Fruit fly (Drosophila melanogaster) whole organism, embryonic: ENCODE results near the gene RanGAP.

Experiments
- CG14014 ChIP-seq: fragments of 200-800 bp; sonication (Bioruptor generic); IDR thresholded peaks from 2 replicates; pipeline ENCODE4 v1.3.6; 2022; ENCODE audit warnings: missing biosample characterization, missing genetic modification characterization
- CG1647 ChIP-seq: fragments of 200-800 bp; sonication (Bioruptor generic); optimal IDR thresholded peaks from 3 replicates; lab custom pipeline; 2016; ENCODE audit warnings: missing biosample characterization, missing genetic modification characterization
- CG17612 ChIP-seq: fragments of 200-800 bp; sonication (Bioruptor generic); IDR thresholded peaks from 2 replicates; pipeline ENCODE4 v1.3.6; 2022; ENCODE audit warnings: missing biosample characterization, missing genetic modification characterization
- CG33213 ChIP-seq: fragments of 200-800 bp; sonication (Bioruptor generic); optimal IDR thresholded peaks from 3 replicates; lab custom pipeline; 2016; ENCODE audit warnings: missing biosample characterization, missing genetic modification characterization
- Nf-YC ChIP-seq: fragments of 200-800 bp; optimal IDR thresholded peaks from 3 replicates; lab custom pipeline; 2019; ENCODE audit warnings: missing biosample characterization, mild to moderate bottlenecking, missing genetic modification characterization, moderate library complexity
- Taf1 ChIP-seq: fragments of 200-800 bp; sonication (Bioruptor generic); IDR thresholded peaks from 2 replicates; pipeline ENCODE4 v1.3.6; 2022; ENCODE audit warnings: missing biosample characterization, missing genetic modification characterization
- esg ChIP-seq: fragments of 200-800 bp; sonication (Bioruptor generic); conservative IDR thresholded peaks from 2 replicates; pipeline ENCODE4 v1.3.6; 2022; ENCODE audit warnings: missing biosample characterization, missing genetic modification characterization
- lilli ChIP-seq: fragments of 200-800 bp; sonication (Bioruptor generic); optimal IDR thresholded peaks from 3 replicates; lab custom pipeline; 2016; ENCODE audit warnings: missing biosample characterization, missing genetic modification characterization
- nerfin-1 ChIP-seq: fragments of 200-800 bp; sonication (Bioruptor generic); optimal IDR thresholded peaks from 3 replicates; lab custom pipeline; 2019; ENCODE audit warnings: missing biosample characterization, mild to moderate bottlenecking, missing genetic modification characterization, moderate library complexity
- pho ChIP-seq: fragments of 200-800 bp; sonication (Bioruptor generic); optimal IDR thresholded peaks from 2 replicates; lab custom pipeline; 2016; ENCODE audit warnings: missing biosample characterization, missing genetic modification characterization
- vvl ChIP-seq: fragments of 200-800 bp; sonication (Bioruptor generic); IDR thresholded peaks from 2 replicates; pipeline ENCODE4 v1.3.6; 2022; ENCODE audit warnings: missing biosample characterization, missing genetic modification characterization

DNA sequence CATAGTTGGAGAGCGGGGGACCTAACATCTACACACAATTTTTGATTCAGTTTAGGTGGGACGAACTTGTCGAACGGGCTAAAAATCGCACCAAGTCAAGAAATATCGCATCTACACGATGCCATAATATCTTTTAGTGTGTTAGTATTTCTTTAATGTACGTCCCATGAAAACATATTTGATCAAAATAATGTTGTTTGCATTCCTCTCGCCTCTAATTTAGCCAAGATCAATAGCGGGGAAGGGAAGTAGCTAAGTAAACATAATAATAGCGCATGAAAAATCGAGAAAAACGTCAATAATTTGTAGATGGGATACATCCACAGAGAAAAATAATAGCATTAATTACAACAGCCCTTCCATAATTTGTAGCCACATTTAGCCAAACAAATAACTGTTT is 29.8 kb upstream of the RanGAP start:
- TF ChIP-seq Nf-YC (tag; lab: Kevin White, UChicago) = no peak
- no peak for TF ChIP-seq vvl (GFP tag; lab: Robert Waterston, UW)
- TF ChIP-seq nerfin-1 (tag; lab: Kevin White, UChicago) = no peak
- TF ChIP-seq pho (GFP tag; lab: Kevin White, UChicago) = no peak
- TF ChIP-seq CG17612 (GFP tag; lab: Robert Waterston, UW) = no peak
- TF ChIP-seq esg (GFP tag; lab: Robert Waterston, UW) = no peak
- TF ChIP-seq CG14014 (GFP tag; lab: Robert Waterston, UW) = no peak
- TF ChIP-seq lilli = no peak
- TF ChIP-seq Taf1 = no peak
- no peak for TF ChIP-seq CG1647 (GFP tag; lab: Kevin White, UChicago)
- TF ChIP-seq CG33213 (GFP tag; lab: Kevin White, UChicago) = no peak
